ENCODE assay signal across 5 fruit fly cellular contexts in genomic region chr3R:6395572-6396295, dm6.
A peak's percentile ranks its signal among the peaks of the same experiment; 100 is the strongest.
TF ChIP-seq lines count a peak whose summit lies in the region.

No protein-coding gene starts in this region.

- TF ChIP-seq CTCF in whole organism, embryonic (GFP tag; optimal IDR thresholded peaks at IDR 0.05; lab: Kevin White, UChicago), result no peak

TF ChIP-seq in whole organism, adult, 20 proteins besides CTCF, POLR2A, EP300 and RAD21:
- TF ChIP-seq ovo (GFP tag; optimal IDR thresholded peaks at IDR 0.05; lab: Kevin White, UChicago) (no peak), tj (GFP tag; optimal IDR thresholded peaks at IDR 0.05; lab: Kevin White, UChicago) (peak; percentile 12), kay (GFP tag; lab: Kevin White, UChicago; ENCODE audit: borderline replicate concordance) (peak; percentile 58), CG11617 (GFP tag; optimal IDR thresholded peaks at IDR 0.05; lab: Kevin White, UChicago) (no peak), bab1 (GFP tag; optimal IDR thresholded peaks at IDR 0.05; lab: Kevin White, UChicago) (peak; percentile 1), CG14711 (tag; optimal IDR thresholded peaks at IDR 0.05; lab: Kevin White, UChicago) (no peak), toe (GFP tag; optimal IDR thresholded peaks at IDR 0.05; lab: Kevin White, UChicago) (no peak), CG5204 (GFP tag; optimal IDR thresholded peaks at IDR 0.05; lab: Kevin White, UChicago) (no peak), Crg-1 (GFP tag; optimal IDR thresholded peaks at IDR 0.05; lab: Kevin White, UChicago) (no peak), CG7101 (tag; optimal IDR thresholded peaks at IDR 0.05; lab: Kevin White, UChicago) (no peak)
TF ChIP-seq in whole organism, adult: peak in this region for 3.

TF ChIP-seq in whole organism, embryonic, 481 proteins besides CTCF, POLR2A, EP300 and RAD21 (continues in another document):
- TF ChIP-seq CG7928 (GFP tag; optimal IDR thresholded peaks at IDR 0.05; lab: Kevin White, UChicago), result no peak
- no peak for TF ChIP-seq CG12155 (GFP tag; optimal IDR thresholded peaks at IDR 0.05; lab: Kevin White, UChicago)
- no peak for TF ChIP-seq gcm (GFP tag; optimal IDR thresholded peaks at IDR 0.05; lab: Kevin White, UChicago)
- peak; percentile 3 for TF ChIP-seq unpg (GFP tag; optimal IDR thresholded peaks at IDR 0.05; lab: Kevin White, UChicago)
- TF ChIP-seq eve (GFP tag; optimal IDR thresholded peaks at IDR 0.05; lab: Kevin White, UChicago), result peak in 1 of 2 experiments; percentile 16
- TF ChIP-seq Asciz (GFP tag; optimal IDR thresholded peaks at IDR 0.05; lab: Kevin White, UChicago), result peak; percentile 26
- TF ChIP-seq Antp (GFP tag; optimal IDR thresholded peaks at IDR 0.05; lab: Kevin White, UChicago), result no peak
- TF ChIP-seq tio (GFP tag; optimal IDR thresholded peaks at IDR 0.05; lab: Kevin White, UChicago), result no peak
- no peak for TF ChIP-seq CG3163 (GFP tag; optimal IDR thresholded peaks at IDR 0.05; lab: Kevin White, UChicago)
- TF ChIP-seq row (GFP tag; IDR thresholded peaks at IDR 0.05; lab: Robert Waterston, UW), result no peak
- TF ChIP-seq CG1603 (tag; optimal IDR thresholded peaks at IDR 0.05; lab: Kevin White, UChicago), result peak; percentile 39
- TF ChIP-seq pfk (GFP tag; optimal IDR thresholded peaks at IDR 0.05; lab: Kevin White, UChicago), result no peak
- no peak for TF ChIP-seq Vsx1 (GFP tag; optimal IDR thresholded peaks at IDR 0.05; lab: Kevin White, UChicago)
- TF ChIP-seq gcm2 (GFP tag; optimal IDR thresholded peaks at IDR 0.05; lab: Kevin White, UChicago), result no peak
- TF ChIP-seq Lhr (GFP tag; optimal IDR thresholded peaks at IDR 0.05; lab: Kevin White, UChicago), result no peak
- peak in 1 of 2 experiments; percentile 35 for TF ChIP-seq Hr78 (GFP tag; optimal IDR thresholded peaks at IDR 0.05; lab: Kevin White, UChicago)
- TF ChIP-seq CG2875 (GFP tag; optimal IDR thresholded peaks at IDR 0.05; lab: Kevin White, UChicago), result peak; percentile 12
- TF ChIP-seq CG8944 (GFP tag; optimal IDR thresholded peaks at IDR 0.05; lab: Kevin White, UChicago), result no peak
- TF ChIP-seq CG14441 (GFP tag; IDR thresholded peaks at IDR 0.05; lab: Robert Waterston, UW), result no peak
- TF ChIP-seq exex (tag; optimal IDR thresholded peaks at IDR 0.05; lab: Kevin White, UChicago), result no peak
- TF ChIP-seq fd64A (GFP tag; optimal IDR thresholded peaks at IDR 0.05; lab: Kevin White, UChicago), result peak; percentile 6

TF ChIP-seq in whole organism, prepupa, 60 proteins besides CTCF, POLR2A, EP300 and RAD21 (continues in another document):
- TF ChIP-seq Blimp-1 (GFP tag; optimal IDR thresholded peaks at IDR 0.05; lab: Kevin White, UChicago), result peak; percentile 27
- TF ChIP-seq fkh (GFP tag; optimal IDR thresholded peaks at IDR 0.05; lab: Kevin White, UChicago), result peak; percentile 43
- TF ChIP-seq achi (GFP tag; optimal IDR thresholded peaks at IDR 0.05; lab: Kevin White, UChicago), result peak; percentile 62
- TF ChIP-seq CG11294 (GFP tag; IDR thresholded peaks at IDR 0.05; lab: Robert Waterston, UW), result no peak
- peak; percentile 92 for TF ChIP-seq vri (GFP tag; optimal IDR thresholded peaks at IDR 0.05; lab: Kevin White, UChicago)
- peak; percentile 38 for TF ChIP-seq net (GFP tag; optimal IDR thresholded peaks at IDR 0.05; lab: Kevin White, UChicago)
- peak; percentile 82 for TF ChIP-seq CG31627 (GFP tag; optimal IDR thresholded peaks at IDR 0.05; lab: Kevin White, UChicago)
- peak; percentile 45 for TF ChIP-seq Sox15 (GFP tag; optimal IDR thresholded peaks at IDR 0.05; lab: Kevin White, UChicago)
- peak; percentile 48 for TF ChIP-seq CG10631 (GFP tag; optimal IDR thresholded peaks at IDR 0.05; lab: Kevin White, UChicago)
- peak; percentile 78 for TF ChIP-seq Met (GFP tag; optimal IDR thresholded peaks at IDR 0.05; lab: Kevin White, UChicago)
- peak; percentile 10 for TF ChIP-seq CG8319 (GFP tag; optimal IDR thresholded peaks at IDR 0.05; lab: Kevin White, UChicago)
- TF ChIP-seq Eip78C (GFP tag; lab: Kevin White, UChicago), result peak; percentile 94
- TF ChIP-seq CG6276 (GFP tag; optimal IDR thresholded peaks at IDR 0.05; lab: Kevin White, UChicago), result no peak
- 0 out of 3 replicates have a peak, but pooled peaks have one; percentile 10 for TF ChIP-seq CG8119 (GFP tag; IDR thresholded peaks at IDR 0.05; lab: Robert Waterston, UW)
- peak; percentile 73 for TF ChIP-seq dsx (GFP tag; optimal IDR thresholded peaks at IDR 0.05; lab: Kevin White, UChicago; ENCODE audit: poor library complexity, severe bottlenecking)
- TF ChIP-seq Eip93F (GFP tag; optimal IDR thresholded peaks at IDR 0.05; lab: Kevin White, UChicago), result peak; percentile 54
- TF ChIP-seq pdm3 (GFP tag; optimal IDR thresholded peaks at IDR 0.05; lab: Kevin White, UChicago), result peak; percentile 55
- TF ChIP-seq eg (GFP tag; IDR thresholded peaks at IDR 0.05; lab: Robert Waterston, UW), result no peak
- peak; percentile 80 for TF ChIP-seq Sox102F (GFP tag; optimal IDR thresholded peaks at IDR 0.05; lab: Kevin White, UChicago)
- TF ChIP-seq CG11762 (GFP tag; optimal IDR thresholded peaks at IDR 0.05; lab: Kevin White, UChicago; ENCODE audit: insufficient read depth), result no peak
- no peak for TF ChIP-seq CG6854 (GFP tag; optimal IDR thresholded peaks at IDR 0.05; lab: Kevin White, UChicago)

TF ChIP-seq in whole organism, pupa, 21 proteins besides CTCF, POLR2A, EP300 and RAD21:
- TF ChIP-seq CG13204 (GFP tag; optimal IDR thresholded peaks at IDR 0.05; lab: Kevin White, UChicago), result no peak
- peak; percentile 45 for TF ChIP-seq CG15710 (tag; optimal IDR thresholded peaks at IDR 0.05; lab: Kevin White, UChicago)
- TF ChIP-seq CG9948 (tag; optimal IDR thresholded peaks at IDR 0.05; lab: Kevin White, UChicago), result peak; percentile 27
- peak; percentile 48 for TF ChIP-seq CG17806 (tag; optimal IDR thresholded peaks at IDR 0.05; lab: Kevin White, UChicago)
- peak; percentile 51 for TF ChIP-seq CG8159 (tag; optimal IDR thresholded peaks at IDR 0.05; lab: Kevin White, UChicago)
- TF ChIP-seq Snoo (tag; optimal IDR thresholded peaks at IDR 0.05; lab: Kevin White, UChicago), result peak; percentile 50
- TF ChIP-seq Pif1A (GFP tag; optimal IDR thresholded peaks at IDR 0.05; lab: Kevin White, UChicago), result peak; percentile 33
- TF ChIP-seq D1 (tag; optimal IDR thresholded peaks at IDR 0.05; lab: Kevin White, UChicago), result no peak
- no peak for TF ChIP-seq rn (GFP tag; IDR thresholded peaks at IDR 0.05; lab: Robert Waterston, UW)
- TF ChIP-seq CG32121 (GFP tag; IDR thresholded peaks at IDR 0.05; lab: Robert Waterston, UW), result no peak
- peak; percentile 42 for TF ChIP-seq CG8301 (tag; optimal IDR thresholded peaks at IDR 0.05; lab: Kevin White, UChicago)
- TF ChIP-seq Pif1B (GFP tag; optimal IDR thresholded peaks at IDR 0.05; lab: Kevin White, UChicago), result peak; percentile 16
- TF ChIP-seq CG12605 (GFP tag; IDR thresholded peaks at IDR 0.05; lab: Robert Waterston, UW), result no peak
- TF ChIP-seq EcR (GFP tag; optimal IDR thresholded peaks at IDR 0.05; lab: Kevin White, UChicago), result peak; percentile 73
TF ChIP-seq in whole organism, pupa: peak in this region for 9.

TF ChIP-seq in whole organism, wandering third instar larva, 38 proteins besides CTCF, POLR2A, EP300 and RAD21 (continues in another document):
- TF ChIP-seq sage (GFP tag; optimal IDR thresholded peaks at IDR 0.05; lab: Kevin White, UChicago), result peak; percentile 69
- no peak for TF ChIP-seq Hr78 (GFP tag; optimal IDR thresholded peaks at IDR 0.05; lab: Kevin White, UChicago)
- TF ChIP-seq CG9705 (GFP tag; optimal IDR thresholded peaks at IDR 0.05; lab: Kevin White, UChicago), result no peak
- TF ChIP-seq HLH106 (tag; optimal IDR thresholded peaks at IDR 0.05; lab: Kevin White, UChicago), result peak; percentile 70
- TF ChIP-seq Dfd (GFP tag; optimal IDR thresholded peaks at IDR 0.05; lab: Kevin White, UChicago), result no peak
- TF ChIP-seq foxo (GFP tag; optimal IDR thresholded peaks at IDR 0.05; lab: Kevin White, UChicago), result peak in 1 of 2 experiments; percentile 82
- TF ChIP-seq CG32264 (GFP tag; optimal IDR thresholded peaks at IDR 0.05; lab: Kevin White, UChicago), result peak; percentile 42
- no peak for TF ChIP-seq Rel (GFP tag; optimal IDR thresholded peaks at IDR 0.05; lab: Kevin White, UChicago)
- peak; percentile 32 for TF ChIP-seq Rel (tag; optimal IDR thresholded peaks at IDR 0.05; lab: Kevin White, UChicago)
- no peak for TF ChIP-seq Jra (GFP tag; optimal IDR thresholded peaks at IDR 0.05; lab: Kevin White, UChicago)
- TF ChIP-seq Vsx2 (GFP tag; optimal IDR thresholded peaks at IDR 0.05; lab: Kevin White, UChicago; ENCODE audit: partially characterized antibody), result no peak
- TF ChIP-seq N (GFP tag; optimal IDR thresholded peaks at IDR 0.05; lab: Kevin White, UChicago), result no peak
- TF ChIP-seq br (GFP tag; optimal IDR thresholded peaks at IDR 0.05; lab: Kevin White, UChicago), result peak; percentile 80
- no peak for TF ChIP-seq dl (GFP tag; optimal IDR thresholded peaks at IDR 0.05; lab: Kevin White, UChicago; ENCODE audit: insufficient read depth in 1 of 2, partially characterized antibody in 2 of 2)
- peak; percentile 52 for TF ChIP-seq dsf (GFP tag; optimal IDR thresholded peaks at IDR 0.05; lab: Kevin White, UChicago; ENCODE audit: borderline replicate concordance)
- TF ChIP-seq Mio (GFP tag; optimal IDR thresholded peaks at IDR 0.05; lab: Kevin White, UChicago), result no peak
- peak; percentile 89 for TF ChIP-seq psq (GFP tag; optimal IDR thresholded peaks at IDR 0.05; lab: Kevin White, UChicago)
- TF ChIP-seq tai (GFP tag; optimal IDR thresholded peaks at IDR 0.05; lab: Kevin White, UChicago), result peak; percentile 69
- TF ChIP-seq dmrt93B (GFP tag; optimal IDR thresholded peaks at IDR 0.05; lab: Kevin White, UChicago), result peak; percentile 61
- TF ChIP-seq Dif (GFP tag; optimal IDR thresholded peaks at IDR 0.05; lab: Kevin White, UChicago; ENCODE audit: partially characterized antibody), result no peak
- TF ChIP-seq woc (GFP tag; optimal IDR thresholded peaks at IDR 0.05; lab: Kevin White, UChicago), result peak; percentile 76
- TF ChIP-seq h (GFP tag; optimal IDR thresholded peaks at IDR 0.05; lab: Kevin White, UChicago), result peak; percentile 83
- TF ChIP-seq GATAd (GFP tag; optimal IDR thresholded peaks at IDR 0.05; lab: Kevin White, UChicago), result no peak
- no peak for TF ChIP-seq usp (GFP tag; optimal IDR thresholded peaks at IDR 0.05; lab: Kevin White, UChicago)
- TF ChIP-seq Hnf4 (GFP tag; optimal IDR thresholded peaks at IDR 0.05; lab: Kevin White, UChicago), result peak; percentile 73
- peak; percentile 81 for TF ChIP-seq rgr (GFP tag; optimal IDR thresholded peaks at IDR 0.05; lab: Kevin White, UChicago)
- TF ChIP-seq Myc (optimal IDR thresholded peaks at IDR 0.05; lab: Kevin White, UChicago), result no peak
- TF ChIP-seq brk (GFP tag; optimal IDR thresholded peaks at IDR 0.05; lab: Kevin White, UChicago), result peak; percentile 50
- TF ChIP-seq pan (optimal IDR thresholded peaks at IDR 0.05; lab: Kevin White, UChicago), result no peak
- TF ChIP-seq lola (GFP tag; optimal IDR thresholded peaks at IDR 0.05; lab: Kevin White, UChicago), result no peak
- peak; percentile 85 for TF ChIP-seq fru (GFP tag; optimal IDR thresholded peaks at IDR 0.05; lab: Kevin White, UChicago)
- TF ChIP-seq ey (GFP tag; optimal IDR thresholded peaks at IDR 0.05; lab: Kevin White, UChicago), result peak; percentile 79
- no peak for TF ChIP-seq jim (GFP tag; optimal IDR thresholded peaks at IDR 0.05; lab: Kevin White, UChicago)
